Fruit fly (Drosophila melanogaster) whole organism, embryonic: ENCODE results near the gene CG3097.

Source experiments
- ATbp ChIP-seq: fragments of 200-800 bp; sonication (Bioruptor generic); optimal IDR thresholded peaks from 2 replicates; lab custom pipeline; 2017; ENCODE audit warnings: missing biosample characterization, mild to moderate bottlenecking, missing genetic modification characterization, missing genetic modification reagents
- Asciz ChIP-seq: fragments of 200-800 bp; sonication (Bioruptor generic); optimal IDR thresholded peaks from 2 replicates; lab custom pipeline; 2017; ENCODE audit warnings: missing biosample characterization, mild to moderate bottlenecking, missing genetic modification characterization, missing genetic modification reagents
- BtbVII ChIP-seq: fragments of 200-800 bp; sonication (Bioruptor generic); optimal IDR thresholded peaks from 3 replicates; lab custom pipeline; 2017; ENCODE audit warnings: missing biosample characterization, mild to moderate bottlenecking, missing genetic modification characterization
- CG10209 ChIP-seq: fragments of 200-800 bp; sonication (Bioruptor generic); optimal IDR thresholded peaks from 3 replicates; lab custom pipeline; 2017; ENCODE audit warnings: missing biosample characterization, mild to moderate bottlenecking, missing genetic modification characterization, missing genetic modification reagents
- CG1024 ChIP-seq: fragments of 200-800 bp; sonication (Bioruptor generic); IDR thresholded peaks from 2 replicates; pipeline ENCODE4 v1.3.6; 2022; ENCODE audit warnings: missing biosample characterization, missing genetic modification characterization
- CG10274 ChIP-seq: fragments of 200-800 bp; sonication (Bioruptor generic); optimal IDR thresholded peaks from 3 replicates; lab custom pipeline; 2017; ENCODE audit warnings: missing biosample characterization, mild to moderate bottlenecking, missing genetic modification characterization
- CG11723 ChIP-seq: fragments of 200-800 bp; sonication (Bioruptor generic); optimal IDR thresholded peaks from 2 replicates; lab custom pipeline; 2017; ENCODE audit warnings: missing biosample characterization, mild to moderate bottlenecking, missing genetic modification characterization
- CG12155 ChIP-seq: fragments of 200-800 bp; sonication (Bioruptor generic); optimal IDR thresholded peaks from 3 replicates; lab custom pipeline; 2016; ENCODE audit warnings: missing biosample characterization, missing genetic modification characterization
- CG14667 ChIP-seq: fragments of 200-800 bp; sonication (Bioruptor generic); IDR thresholded peaks from 2 replicates; pipeline ENCODE4 v1.3.6; 2022; ENCODE audit warnings: missing biosample characterization, missing genetic modification characterization
- CG17912 ChIP-seq: fragments of 200-800 bp; sonication (Bioruptor generic); optimal IDR thresholded peaks from 2 replicates; lab custom pipeline; 2018; ENCODE audit warnings: missing biosample characterization, mild to moderate bottlenecking, missing genetic modification characterization
- CG18764 ChIP-seq: fragments of 200-800 bp; sonication (Bioruptor generic); optimal IDR thresholded peaks from 3 replicates; lab custom pipeline; 2016; ENCODE audit warnings: missing biosample characterization, missing genetic modification characterization
- CG2712 ChIP-seq: fragments of 200-800 bp; optimal IDR thresholded peaks from 3 replicates; lab custom pipeline; 2019; ENCODE audit warnings: missing biosample characterization, mild to moderate bottlenecking, missing genetic modification characterization, moderate library complexity
- CG31441 ChIP-seq: fragments of 200-800 bp; sonication (Bioruptor generic); IDR thresholded peaks from 2 replicates; pipeline ENCODE4 v1.3.6; 2022; ENCODE audit warnings: missing biosample characterization, missing genetic modification characterization
- CG43689 ChIP-seq: fragments of 200-800 bp; sonication (Bioruptor generic); IDR thresholded peaks from 2 replicates; pipeline ENCODE4 v1.3.6; 2022; ENCODE audit warnings: missing biosample characterization, missing genetic modification characterization
- CG5180 ChIP-seq: fragments of 200-800 bp; sonication (Bioruptor generic); optimal IDR thresholded peaks from 3 replicates; lab custom pipeline; 2017; ENCODE audit warnings: missing biosample characterization, missing genetic modification characterization, mild to moderate bottlenecking, moderate library complexity, missing genetic modification reagents
- CG5245 ChIP-seq: fragments of 200-800 bp; sonication (Bioruptor generic); optimal IDR thresholded peaks from 3 replicates; lab custom pipeline; 2016; ENCODE audit warnings: missing biosample characterization, missing genetic modification characterization
- CG6254 ChIP-seq: fragments of 200-800 bp; sonication (Bioruptor generic); optimal IDR thresholded peaks from 3 replicates; lab custom pipeline; 2017; ENCODE audit warnings: mild to moderate bottlenecking, missing biosample characterization, missing genetic modification reagents, missing genetic modification characterization
- CG6689 ChIP-seq: fragments of 200-800 bp; sonication (Bioruptor generic); IDR thresholded peaks from 2 replicates; pipeline ENCODE4 v1.3.6; 2022; ENCODE audit warnings: missing biosample characterization, missing genetic modification characterization
- CG7928 ChIP-seq: fragments of 200-800 bp; sonication (Bioruptor generic); optimal IDR thresholded peaks from 2 replicates; lab custom pipeline; 2017; ENCODE audit warnings: missing biosample characterization, mild to moderate bottlenecking, missing genetic modification characterization
- CG8281 ChIP-seq: fragments of 200-800 bp; sonication (Bioruptor generic); optimal IDR thresholded peaks from 2 replicates; lab custom pipeline; 2018; ENCODE audit warnings: missing biosample characterization, mild to moderate bottlenecking, missing genetic modification characterization, moderate library complexity
- CG8290 ChIP-seq, 3 experiments: fragments of 200-800 bp; sonication (Bioruptor generic); optimal IDR thresholded peaks; 2 replicates each; lab custom pipeline; 2016 to 2019; ENCODE audit warnings: missing biosample characterization in 3 of 3, missing genetic modification characterization in 3 of 3, mild to moderate bottlenecking in 2 of 3, moderate library complexity in 1 of 3
- CHES-1-like ChIP-seq: fragments of 200-800 bp; sonication (Bioruptor generic); optimal IDR thresholded peaks from 2 replicates; lab custom pipeline; 2016; ENCODE audit warnings: missing biosample characterization, missing genetic modification characterization
- Deaf1 ChIP-seq: fragments of 200-800 bp; optimal IDR thresholded peaks from 3 replicates; lab custom pipeline; 2019; ENCODE audit warnings: missing biosample characterization, mild to moderate bottlenecking, missing genetic modification characterization, moderate library complexity
- Dp ChIP-seq: fragments of 200-800 bp; sonication (Bioruptor generic); optimal IDR thresholded peaks from 2 replicates; lab custom pipeline; 2018; ENCODE audit warnings: missing biosample characterization, mild to moderate bottlenecking, missing genetic modification characterization, moderate library complexity
- E2f1 ChIP-seq: fragments of 200-800 bp; sonication (Bioruptor generic); IDR thresholded peaks from 2 replicates; pipeline ENCODE4 v1.3.6; 2022; ENCODE audit warnings: missing biosample characterization, missing genetic modification characterization
- Hey ChIP-seq: fragments of 200-800 bp; sonication (Bioruptor generic); optimal IDR thresholded peaks from 3 replicates; lab custom pipeline; 2018; ENCODE audit warnings: missing biosample characterization, mild to moderate bottlenecking, missing genetic modification characterization
- Hmx ChIP-seq: fragments of 200-800 bp; sonication (Bioruptor generic); optimal IDR thresholded peaks from 2 replicates; lab custom pipeline; 2016; ENCODE audit warnings: missing biosample characterization, missing genetic modification characterization
- Nf-YC ChIP-seq: fragments of 200-800 bp; optimal IDR thresholded peaks from 3 replicates; lab custom pipeline; 2019; ENCODE audit warnings: missing biosample characterization, mild to moderate bottlenecking, missing genetic modification characterization, moderate library complexity
- Ravus ChIP-seq: fragments of 200-800 bp; sonication (Bioruptor generic); IDR thresholded peaks from 2 replicates; pipeline ENCODE4 v1.3.6; 2022; ENCODE audit warnings: missing biosample characterization, missing genetic modification characterization
- Rfx ChIP-seq: fragments of 200-800 bp; sonication (Bioruptor generic); IDR thresholded peaks from 2 replicates; pipeline ENCODE4 v1.3.6; 2022; ENCODE audit warnings: missing biosample characterization, missing genetic modification characterization
- Side ChIP-seq: fragments of 200-800 bp; sonication (Bioruptor generic); optimal IDR thresholded peaks from 2 replicates; lab custom pipeline; 2016; ENCODE audit warnings: missing biosample characterization, missing genetic modification characterization
- Spps ChIP-seq: fragments of 200-800 bp; sonication (Bioruptor generic); optimal IDR thresholded peaks from 2 replicates; lab custom pipeline; 2018; ENCODE audit warnings: missing biosample characterization, mild to moderate bottlenecking, missing genetic modification characterization
- Vsx1 ChIP-seq: fragments of 200-800 bp; sonication (Bioruptor generic); optimal IDR thresholded peaks from 2 replicates; lab custom pipeline; 2017; ENCODE audit warnings: missing biosample characterization, mild to moderate bottlenecking, missing genetic modification characterization, missing genetic modification reagents
- Xbp1 ChIP-seq: fragments of 200-800 bp; sonication (Bioruptor generic); optimal IDR thresholded peaks from 3 replicates; lab custom pipeline; 2016; ENCODE audit warnings: missing biosample characterization, mild to moderate bottlenecking, missing genetic modification characterization
- abd-A ChIP-seq: fragments of 200-800 bp; sonication (Bioruptor generic); optimal IDR thresholded peaks from 3 replicates; lab custom pipeline; 2019; ENCODE audit warnings: missing biosample characterization, mild to moderate bottlenecking, missing genetic modification characterization, moderate library complexity
- bcd ChIP-seq: fragments of 200-800 bp; sonication (Bioruptor generic); optimal IDR thresholded peaks from 2 replicates; lab custom pipeline; 2017; ENCODE audit warnings: missing biosample characterization, mild to moderate bottlenecking, missing genetic modification characterization
- bsh ChIP-seq, 2 experiments: fragments of 200-800 bp; sonication (Bioruptor generic); optimal IDR thresholded peaks; 2 replicates each; lab custom pipeline; 2017 to 2018; ENCODE audit warnings: mild to moderate bottlenecking in 2 of 2, missing biosample characterization in 2 of 2, missing genetic modification characterization in 2 of 2, moderate library complexity in 1 of 2
- da ChIP-seq: fragments of 200-800 bp; sonication (Bioruptor generic); optimal IDR thresholded peaks from 2 replicates; lab custom pipeline; 2016; ENCODE audit warnings: missing biosample characterization, missing genetic modification characterization
- hkb ChIP-seq, 2 experiments: fragments of 200-800 bp in 1 of 2; fragments of >200 bp in 1 of 2; sonication (Bioruptor generic) in 1 of 2; IDR thresholded peaks in 1 of 2; optimal IDR thresholded peaks in 1 of 2; 2 replicates each; pipeline versions ENCODE4 v1.3.6 to Lab custom; 2017 to 2022; ENCODE audit warnings: missing biosample characterization in 1 of 2, missing genetic modification characterization in 1 of 2
- nerfin-2 ChIP-seq: fragments of 200-800 bp; sonication (Bioruptor generic); IDR thresholded peaks from 2 replicates; pipeline ENCODE4 v1.3.6; 2022; ENCODE audit warnings: missing biosample characterization, missing genetic modification characterization; ENCODE audit not compliant: partially characterized antibody
- onecut ChIP-seq: fragments of 200-800 bp; sonication (Bioruptor generic); IDR thresholded peaks from 2 replicates; pipeline ENCODE4 v1.3.6; 2022; ENCODE audit warnings: missing biosample characterization, missing genetic modification characterization
- prd ChIP-seq, 3 experiments: fragments of >200 bp in 2 of 3; fragments of 200-800 bp in 1 of 3; sonication (Bioruptor generic) in 1 of 3; optimal IDR thresholded peaks in 2 of 3; IDR thresholded peaks in 1 of 3; 2 replicates in 2 of 3; 3 replicates in 1 of 3; pipeline versions ENCODE4 v1.3.6 to Lab custom; 2017 to 2022; ENCODE audit warnings: missing biosample characterization in 1 of 3, missing genetic modification characterization in 1 of 3
- schlank ChIP-seq: fragments of 200-800 bp; sonication (Bioruptor generic); optimal IDR thresholded peaks from 2 replicates; lab custom pipeline; 2018; ENCODE audit warnings: missing biosample characterization, mild to moderate bottlenecking, missing genetic modification characterization
- sens ChIP-seq: fragments of 200-800 bp; sonication (Bioruptor generic); peaks from one replicate; lab custom pipeline; 2016; ENCODE audit warnings: missing biosample characterization, missing genetic modification characterization
- tx ChIP-seq: fragments of 200-800 bp; sonication (Bioruptor generic); optimal IDR thresholded peaks from 2 replicates; lab custom pipeline; 2016; ENCODE audit warnings: missing biosample characterization, missing genetic modification characterization
- usp ChIP-seq: fragments of >200 bp; optimal IDR thresholded peaks from 2 replicates; lab custom pipeline; 2017; ENCODE audit warnings: missing biosample characterization, missing genetic modification characterization

CG3097 gene

DNA sequence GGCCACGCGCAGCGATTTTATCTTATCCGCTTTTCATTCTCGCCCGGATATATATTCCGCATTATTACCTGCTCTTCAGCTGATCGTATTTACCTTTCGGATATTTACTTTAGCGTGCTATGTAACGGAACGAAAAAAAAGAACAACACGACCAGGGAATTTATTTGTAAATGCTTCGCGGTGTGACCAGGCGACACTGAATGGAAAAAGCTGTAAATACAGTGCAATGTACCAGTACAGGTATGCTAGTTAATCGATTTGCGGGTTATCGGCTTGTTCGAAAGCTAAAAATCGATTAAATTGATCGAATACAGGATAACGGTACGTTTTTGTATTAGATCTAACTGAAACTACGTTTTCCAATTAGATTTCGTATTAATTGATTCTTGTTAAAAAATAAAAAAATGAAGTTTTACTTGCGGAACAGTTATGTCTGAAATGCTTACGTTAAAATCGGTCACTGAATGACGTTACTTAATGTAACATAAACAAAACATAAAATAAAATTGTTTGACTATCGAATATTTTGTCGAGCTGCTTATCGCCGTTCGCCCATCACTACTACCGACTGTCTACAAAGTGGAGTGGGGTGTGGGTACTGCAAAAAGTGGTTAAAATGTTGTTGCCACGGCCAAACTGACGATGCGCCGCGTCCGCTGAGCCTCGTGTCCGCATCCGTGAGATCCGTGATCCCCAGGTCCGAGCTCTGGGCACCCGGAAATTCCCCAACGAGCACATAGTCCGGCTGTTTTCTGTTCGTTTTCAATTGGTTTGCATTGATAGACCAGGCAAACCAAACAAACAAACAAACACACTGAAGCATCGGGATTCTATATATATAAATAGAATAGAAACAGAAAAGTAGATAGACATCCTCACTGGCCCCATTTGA lies 6.3 kb downstream of the CG3097 start, which contains the start of the genes MAPk-Ak2 and CG42699:
Gene MAPk-Ak2 (minus strand): TSS at position 203 of the 892 bp plus-strand sequence.
Gene CG42699 (plus strand): TSS at position 553 of the 892 bp plus-strand sequence.
- peak; percentile 38 for TF ChIP-seq CG6254 (GFP tag; lab: Kevin White, UChicago)
- peak; percentile 67 for TF ChIP-seq CG5245 (GFP tag; lab: Kevin White, UChicago)
- TF ChIP-seq ATbp, result peak; percentile 88
- peak; percentile 71 for TF ChIP-seq CG11723 (GFP tag; lab: Kevin White, UChicago)
- TF ChIP-seq bcd, result peak; percentile 72
- TF ChIP-seq Vsx1, result peak; percentile 78
- TF ChIP-seq hkb (optimal IDR thresholded peaks at IDR 0.05; lab: Kevin White, UChicago), result no peak
- TF ChIP-seq hkb (GFP tag; IDR thresholded peaks at IDR 0.05; lab: Robert Waterston, UW), result peak; percentile 83
- TF ChIP-seq nerfin-2 (GFP tag; lab: Robert Waterston, UW), result peak; percentile 84
- peak; percentile 80 for TF ChIP-seq CG18764
- peak; percentile 78 for TF ChIP-seq CG10209 (GFP tag; lab: Kevin White, UChicago)
- TF ChIP-seq Hmx, result no peak
- peak; percentile 60 to 76 for TF ChIP-seq bsh (GFP tag; optimal IDR thresholded peaks at IDR 0.05; lab: Kevin White, UChicago)
- peak; percentile 48; the same call in 1 of the 2 replicates for TF ChIP-seq E2f1 (GFP tag; lab: Robert Waterston, UW)
- peak; percentile 45; the same call in 1 of the 2 replicates for TF ChIP-seq CG31441
- peak; percentile 92 for TF ChIP-seq CG17912 (GFP tag; lab: Kevin White, UChicago)
- TF ChIP-seq prd (optimal IDR thresholded peaks at IDR 0.05; lab: Kevin White, UChicago), result no peak
- peak; percentile 48; the same call in 2 of the 3 replicates for TF ChIP-seq prd (GFP tag; IDR thresholded peaks at IDR 0.05; lab: Robert Waterston, UW)
- TF ChIP-seq CG7928 (GFP tag; lab: Kevin White, UChicago), result peak; percentile 61
- peak; percentile 62 for TF ChIP-seq CG12155 (GFP tag; lab: Kevin White, UChicago)
- TF ChIP-seq Side (GFP tag; lab: Kevin White, UChicago), result peak; percentile 82
- TF ChIP-seq Ravus (GFP tag; lab: Robert Waterston, UW), result no peak
- TF ChIP-seq abd-A (tag; lab: Kevin White, UChicago), result peak; percentile 50
- peak; percentile 0 for TF ChIP-seq Xbp1
- TF ChIP-seq CG6689, result 0 out of 2 replicates have a peak, but pooled peaks have one; percentile 31
- TF ChIP-seq CG8281 (tag; lab: Kevin White, UChicago), result peak; percentile 52
- peak; percentile 56 for TF ChIP-seq Nf-YC (tag; lab: Kevin White, UChicago)
- peak; percentile 21 for TF ChIP-seq Deaf1 (tag; lab: Kevin White, UChicago)
- TF ChIP-seq CG43689 (GFP tag; lab: Robert Waterston, UW), result peak; percentile 54
- TF ChIP-seq tx (GFP tag; lab: Kevin White, UChicago), result peak; percentile 17
- TF ChIP-seq CG14667 (GFP tag; lab: Robert Waterston, UW), result no peak
- peak; percentile 94 for TF ChIP-seq sens (GFP tag; lab: Kevin White, UChicago)
- peak; percentile 87 for TF ChIP-seq CHES-1-like
- peak; percentile 78 for TF ChIP-seq CG5180 (GFP tag; lab: Kevin White, UChicago)
- peak; percentile 88 for TF ChIP-seq Asciz (GFP tag; lab: Kevin White, UChicago)
- TF ChIP-seq BtbVII (GFP tag; lab: Kevin White, UChicago), result peak; percentile 83
- peak; percentile 53 for TF ChIP-seq CG2712 (tag; lab: Kevin White, UChicago)
- peak; percentile 53; the same call in 1 of the 2 replicates for TF ChIP-seq CG1024
- peak; percentile 72; the same call in 1 of the 2 replicates for TF ChIP-seq Rfx
- TF ChIP-seq Dp (GFP tag; lab: Kevin White, UChicago), result peak; percentile 30
- TF ChIP-seq usp, result no peak
- TF ChIP-seq schlank, result peak; percentile 83
- peak; percentile 82 for TF ChIP-seq onecut (GFP tag; lab: Robert Waterston, UW)
- peak; percentile 18 for TF ChIP-seq CG10274 (GFP tag; lab: Kevin White, UChicago)
- peak; percentile 86 for TF ChIP-seq CG8290 (GFP tag; optimal IDR thresholded peaks at IDR 0.05; lab: Kevin White, UChicago)
- peak; percentile 76 to 88 for TF ChIP-seq CG8290 (tag; optimal IDR thresholded peaks at IDR 0.05; lab: Kevin White, UChicago)
- peak; percentile 51 for TF ChIP-seq Spps
- peak; percentile 66 for TF ChIP-seq da
- TF ChIP-seq Hey (tag; lab: Kevin White, UChicago), result peak; percentile 80
